Fruit fly (Drosophila melanogaster) whole organism, embryonic: Measurements from ENCODE around the gene CG32483.

ENCODE experiments used
- ATbp ChIP-seq: fragments of 200-800 bp; sonication (Bioruptor generic); optimal IDR thresholded peaks from 2 replicates; lab custom pipeline; 2017; ENCODE audit warnings: missing biosample characterization, mild to moderate bottlenecking, missing genetic modification characterization, missing genetic modification reagents
- C15 ChIP-seq: fragments of 200-800 bp; sonication (Bioruptor generic); IDR thresholded peaks from 3 replicates; pipeline ENCODE4 v1.3.6; 2022; ENCODE audit warnings: missing biosample characterization, missing genetic modification characterization
- CG10431 ChIP-seq: fragments of 200-800 bp; sonication (Bioruptor generic); optimal IDR thresholded peaks from 3 replicates; lab custom pipeline; 2018; ENCODE audit warnings: missing biosample characterization, mild to moderate bottlenecking, missing genetic modification characterization
- CG11504 ChIP-seq: fragments of 200-800 bp; sonication (Bioruptor generic); optimal IDR thresholded peaks from 3 replicates; lab custom pipeline; 2019; ENCODE audit warnings: missing biosample characterization, mild to moderate bottlenecking, missing genetic modification characterization, moderate library complexity
- CG12104 ChIP-seq: fragments of 200-800 bp; sonication (Bioruptor generic); optimal IDR thresholded peaks from 3 replicates; lab custom pipeline; 2016; ENCODE audit warnings: missing biosample characterization, missing genetic modification characterization
- CG12659 ChIP-seq: fragments of 200-800 bp; sonication (Bioruptor generic); optimal IDR thresholded peaks from 3 replicates; lab custom pipeline; 2017; ENCODE audit warnings: mild to moderate bottlenecking, missing biosample characterization, missing genetic modification reagents, missing genetic modification characterization
- CG12744 ChIP-seq: fragments of 200-800 bp; sonication (Bioruptor generic); optimal IDR thresholded peaks from 2 replicates; lab custom pipeline; 2016; ENCODE audit warnings: missing biosample characterization, missing genetic modification characterization
- CG12942 ChIP-seq: fragments of 200-800 bp; sonication (Bioruptor generic); optimal IDR thresholded peaks from 3 replicates; lab custom pipeline; 2016; ENCODE audit warnings: missing biosample characterization, missing genetic modification characterization
- CG13624 ChIP-seq: fragments of 200-800 bp; sonication (Bioruptor generic); optimal IDR thresholded peaks from 2 replicates; lab custom pipeline; 2016; ENCODE audit warnings: missing biosample characterization, missing genetic modification characterization
- CG15269 ChIP-seq: fragments of 200-800 bp; sonication (Bioruptor generic); optimal IDR thresholded peaks from 2 replicates; lab custom pipeline; 2018; ENCODE audit warnings: missing biosample characterization, mild to moderate bottlenecking, missing genetic modification characterization, moderate library complexity
- CG16813 ChIP-seq: fragments of 200-800 bp; sonication (Bioruptor generic); IDR thresholded peaks from 3 replicates; pipeline ENCODE4 v1.3.6; 2022; ENCODE audit warnings: missing biosample characterization, missing genetic modification characterization; ENCODE audit not compliant: partially characterized antibody
- CG17568 ChIP-seq: fragments of 200-800 bp; sonication (Bioruptor generic); optimal IDR thresholded peaks from 2 replicates; lab custom pipeline; 2018; ENCODE audit warnings: missing biosample characterization, mild to moderate bottlenecking, missing genetic modification characterization, moderate library complexity
- CG1832 ChIP-seq: fragments of 200-800 bp; sonication (Bioruptor generic); optimal IDR thresholded peaks from 2 replicates; lab custom pipeline; 2017; ENCODE audit warnings: missing biosample characterization, mild to moderate bottlenecking, missing genetic modification characterization, inconsistent platforms
- CG30020 ChIP-seq: fragments of 200-800 bp; optimal IDR thresholded peaks from 2 replicates; lab custom pipeline; 2019; ENCODE audit warnings: missing biosample characterization, mild to moderate bottlenecking, missing genetic modification characterization, moderate library complexity
- CG3163 ChIP-seq: fragments of 200-800 bp; sonication (Bioruptor generic); optimal IDR thresholded peaks from 3 replicates; lab custom pipeline; 2016; ENCODE audit warnings: missing biosample characterization, missing genetic modification characterization
- CG34376 ChIP-seq: fragments of 200-800 bp; sonication (Bioruptor generic); optimal IDR thresholded peaks from 2 replicates; lab custom pipeline; 2018; ENCODE audit warnings: missing biosample characterization, mild to moderate bottlenecking, missing genetic modification characterization
- CG3847 ChIP-seq: fragments of 200-800 bp; sonication (Bioruptor generic); IDR thresholded peaks from 2 replicates; pipeline ENCODE4 v1.3.6; 2022; ENCODE audit warnings: missing biosample characterization, missing genetic modification characterization
- CG4282 ChIP-seq: fragments of 200-800 bp; sonication (Bioruptor generic); optimal IDR thresholded peaks from 2 replicates; lab custom pipeline; 2016; ENCODE audit warnings: missing biosample characterization, missing genetic modification characterization
- CG4424 ChIP-seq: fragments of 200-800 bp; sonication (Bioruptor generic); optimal IDR thresholded peaks from 3 replicates; lab custom pipeline; 2016; ENCODE audit warnings: missing biosample characterization, missing genetic modification characterization
- CG7556 ChIP-seq: fragments of 200-800 bp; sonication (Bioruptor generic); optimal IDR thresholded peaks from 2 replicates; lab custom pipeline; 2017; ENCODE audit warnings: missing biosample characterization, mild to moderate bottlenecking, missing genetic modification characterization
- CG9817 ChIP-seq: fragments of 200-800 bp; sonication (Bioruptor generic); optimal IDR thresholded peaks from 2 replicates; lab custom pipeline; 2018; ENCODE audit warnings: missing biosample characterization, mild to moderate bottlenecking, missing genetic modification characterization, moderate library complexity
- CTCF ChIP-seq: fragments of 200-800 bp; sonication (Bioruptor generic); optimal IDR thresholded peaks from 2 replicates; lab custom pipeline; 2017; ENCODE audit warnings: missing biosample characterization, mild to moderate bottlenecking, missing genetic modification characterization, moderate library complexity
- Camta ChIP-seq: fragments of 200-800 bp; sonication (Bioruptor generic); optimal IDR thresholded peaks from 2 replicates; lab custom pipeline; 2016; ENCODE audit warnings: missing biosample characterization, missing genetic modification characterization
- Dref ChIP-seq: fragments of 200-800 bp; sonication (Bioruptor generic); IDR thresholded peaks from 2 replicates; pipeline ENCODE4 v1.3.6; 2022; ENCODE audit warnings: missing biosample characterization, missing genetic modification characterization
- E2f1 ChIP-seq: fragments of 200-800 bp; sonication (Bioruptor generic); IDR thresholded peaks from 2 replicates; pipeline ENCODE4 v1.3.6; 2022; ENCODE audit warnings: missing biosample characterization, missing genetic modification characterization
- ERR ChIP-seq: fragments of 200-800 bp; sonication (Bioruptor generic); optimal IDR thresholded peaks from 2 replicates; lab custom pipeline; 2016; ENCODE audit warnings: missing biosample characterization, missing genetic modification characterization
- Hand ChIP-seq: fragments of 200-800 bp; sonication (Bioruptor generic); optimal IDR thresholded peaks from 2 replicates; lab custom pipeline; 2017; ENCODE audit warnings: mild to moderate bottlenecking, missing biosample characterization, missing genetic modification reagents, missing genetic modification characterization
- Jarid2 ChIP-seq: fragments of 200-800 bp; sonication (Bioruptor generic); optimal IDR thresholded peaks from 3 replicates; lab custom pipeline; 2017; ENCODE audit warnings: mild to moderate bottlenecking, missing biosample characterization, missing genetic modification reagents, missing genetic modification characterization
- Lhr ChIP-seq: fragments of 200-800 bp; sonication (Bioruptor generic); optimal IDR thresholded peaks from 3 replicates; lab custom pipeline; 2017; ENCODE audit warnings: mild to moderate bottlenecking, missing biosample characterization, missing genetic modification reagents, missing genetic modification characterization
- Tbp ChIP-seq: fragments of >200 bp; optimal IDR thresholded peaks from 2 replicates; lab custom pipeline; 2018; ENCODE audit warnings: missing biosample characterization, missing genetic modification characterization
- bsh ChIP-seq, 2 experiments: fragments of 200-800 bp; sonication (Bioruptor generic); optimal IDR thresholded peaks; 2 replicates each; lab custom pipeline; 2017 to 2018; ENCODE audit warnings: mild to moderate bottlenecking in 2 of 2, missing biosample characterization in 2 of 2, missing genetic modification characterization in 2 of 2, moderate library complexity in 1 of 2
- caup ChIP-seq: fragments of 200-800 bp; sonication (Bioruptor generic); optimal IDR thresholded peaks from 3 replicates; lab custom pipeline; 2017; ENCODE audit warnings: missing biosample characterization, mild to moderate bottlenecking, missing genetic modification characterization, moderate library complexity; ENCODE audit not compliant: severe bottlenecking
- chif ChIP-seq, 2 experiments: fragments of 200-800 bp; sonication (Bioruptor generic); optimal IDR thresholded peaks; 3 replicates each; lab custom pipeline; 2016; ENCODE audit warnings: missing biosample characterization in 2 of 2, missing genetic modification characterization in 2 of 2
- corto ChIP-seq: fragments of 200-800 bp; sonication (Bioruptor generic); optimal IDR thresholded peaks from 2 replicates; lab custom pipeline; 2016; ENCODE audit warnings: missing biosample characterization, mild to moderate bottlenecking, missing genetic modification characterization, moderate library complexity
- dpn ChIP-seq, 2 experiments: fragments of 200-800 bp; sonication (Bioruptor generic); optimal IDR thresholded peaks; 3 replicates each; lab custom pipeline; 2016; ENCODE audit warnings: missing biosample characterization in 2 of 2, missing genetic modification characterization in 2 of 2
- fd64A ChIP-seq: fragments of 200-800 bp; sonication (Bioruptor generic); optimal IDR thresholded peaks from 3 replicates; lab custom pipeline; 2018; ENCODE audit warnings: missing biosample characterization, mild to moderate bottlenecking, missing genetic modification characterization
- fd96Cb ChIP-seq: fragments of 200-800 bp; sonication (Bioruptor generic); optimal IDR thresholded peaks from 2 replicates; lab custom pipeline; 2018; ENCODE audit warnings: missing biosample characterization, mild to moderate bottlenecking, missing genetic modification characterization, moderate library complexity
- gt ChIP-seq: fragments of 200-800 bp; sonication (Bioruptor generic); IDR thresholded peaks from 2 replicates; pipeline ENCODE4 v1.3.6; 2022; ENCODE audit warnings: missing biosample characterization, missing genetic modification characterization
- jing ChIP-seq: fragments of 200-800 bp; sonication (Bioruptor generic); optimal IDR thresholded peaks from 2 replicates; lab custom pipeline; 2018; ENCODE audit warnings: missing biosample characterization, mild to moderate bottlenecking, missing genetic modification characterization
- knrl ChIP-seq: fragments of 200-800 bp; sonication (Bioruptor generic); IDR thresholded peaks from 3 replicates; pipeline ENCODE4 v1.3.6; 2022; ENCODE audit warnings: missing biosample characterization, missing genetic modification characterization; ENCODE audit not compliant: partially characterized antibody
- lov ChIP-seq, 2 experiments: fragments of 200-800 bp in 1 of 2; fragments of >200 bp in 1 of 2; sonication (Bioruptor generic) in 1 of 2; IDR thresholded peaks in 1 of 2; optimal IDR thresholded peaks in 1 of 2; 2 replicates in 1 of 2; 3 replicates in 1 of 2; pipeline versions ENCODE4 v1.3.6 to Lab custom; 2017 to 2022; ENCODE audit warnings: missing biosample characterization in 1 of 2, missing genetic modification characterization in 1 of 2
- luna ChIP-seq: fragments of 200-800 bp; sonication (Bioruptor generic); optimal IDR thresholded peaks from 2 replicates; lab custom pipeline; 2016; ENCODE audit warnings: missing biosample characterization, missing genetic modification characterization
- peb ChIP-seq: fragments of 200-800 bp; sonication (Bioruptor generic); IDR thresholded peaks from 2 replicates; pipeline ENCODE4 v1.3.6; 2022; ENCODE audit warnings: missing biosample characterization, missing genetic modification characterization
- pzg ChIP-seq: fragments of 200-800 bp; sonication (Bioruptor generic); optimal IDR thresholded peaks from 3 replicates; lab custom pipeline; 2018; ENCODE audit warnings: missing biosample characterization, mild to moderate bottlenecking, missing genetic modification characterization, moderate library complexity
- sens ChIP-seq: fragments of 200-800 bp; sonication (Bioruptor generic); peaks from one replicate; lab custom pipeline; 2016; ENCODE audit warnings: missing biosample characterization, missing genetic modification characterization
- sisA ChIP-seq: fragments of 200-800 bp; sonication (Bioruptor generic); IDR thresholded peaks from 2 replicates; pipeline ENCODE4 v1.3.6; 2022; ENCODE audit warnings: missing biosample characterization, missing genetic modification characterization
- slou ChIP-seq: fragments of 200-800 bp; sonication (Bioruptor generic); optimal IDR thresholded peaks from 3 replicates; lab custom pipeline; 2016; ENCODE audit warnings: missing biosample characterization, missing genetic modification characterization
- sna ChIP-seq: fragments of 200-800 bp; sonication (Bioruptor generic); IDR thresholded peaks from 2 replicates; pipeline ENCODE4 v1.3.6; 2022; ENCODE audit warnings: missing biosample characterization, missing genetic modification characterization; ENCODE audit not compliant: partially characterized antibody
- tio ChIP-seq: fragments of 200-800 bp; sonication (Bioruptor generic); optimal IDR thresholded peaks from 2 replicates; lab custom pipeline; 2017; ENCODE audit warnings: missing biosample characterization, missing genetic modification characterization, inconsistent platforms
- zen2 ChIP-seq: fragments of 200-800 bp; sonication (Bioruptor generic); IDR thresholded peaks from 3 replicates; pipeline ENCODE4 v1.3.6; 2022; ENCODE audit warnings: missing biosample characterization, missing genetic modification characterization; ENCODE audit not compliant: partially characterized antibody

CG32483 gene

DNA sequence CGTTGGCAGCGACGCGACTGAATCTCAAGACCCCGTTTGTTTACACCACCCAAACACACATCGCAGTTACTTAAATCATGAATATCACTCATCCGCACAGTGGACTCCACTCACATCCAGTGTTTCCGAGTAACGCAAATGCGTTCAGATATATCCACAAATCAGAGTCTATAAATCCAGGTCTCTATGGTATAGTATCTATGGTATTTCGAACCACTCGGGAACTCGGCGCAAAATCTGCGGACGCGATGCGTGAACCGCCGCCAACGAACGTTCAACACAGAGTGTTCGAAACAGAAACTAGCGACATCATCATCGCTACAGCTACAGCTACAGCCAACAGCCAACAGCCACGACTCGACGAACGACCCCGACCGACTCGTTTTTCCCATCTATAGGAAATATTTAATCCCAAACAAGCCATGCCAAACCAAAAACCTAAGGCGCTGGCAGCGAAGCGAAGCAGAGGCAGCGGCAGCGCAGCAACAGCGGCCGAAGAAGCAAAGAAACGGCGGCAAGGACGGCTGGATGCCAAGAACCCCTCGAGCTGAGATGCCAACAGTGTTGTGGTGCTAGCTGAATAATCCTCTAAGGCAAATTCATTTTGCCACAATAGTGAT is 9.0 kb upstream of the CG32483 start, which contains the start of gene CG13894 (continued):
- no peak for TF ChIP-seq Dref (GFP tag; lab: Robert Waterston, UW)
- no peak for TF ChIP-seq bsh (GFP tag; optimal IDR thresholded peaks at IDR 0.05; lab: Kevin White, UChicago)
- no peak for TF ChIP-seq ATbp (GFP tag; lab: Kevin White, UChicago)
- no peak for TF ChIP-seq Camta (GFP tag; lab: Kevin White, UChicago)
- TF ChIP-seq jing (GFP tag; lab: Kevin White, UChicago) = no peak
- no peak for TF ChIP-seq gt (GFP tag; lab: Robert Waterston, UW)
- no peak for TF ChIP-seq fd64A (GFP tag; lab: Kevin White, UChicago)
- TF ChIP-seq CG16813 = 0 out of 3 replicates have a peak, but pooled peaks have one; percentile 25
- TF ChIP-seq sens = no peak
- TF ChIP-seq ERR = no peak
- no peak for TF ChIP-seq Hand
- no peak for TF ChIP-seq chif (GFP tag; optimal IDR thresholded peaks at IDR 0.05; lab: Kevin White, UChicago)
- no peak for TF ChIP-seq caup (GFP tag; lab: Kevin White, UChicago)
- no peak for TF ChIP-seq CG12104 (GFP tag; lab: Kevin White, UChicago)
- no peak for TF ChIP-seq CG11504 (tag; lab: Kevin White, UChicago)
- TF ChIP-seq Lhr = no peak
- no peak for TF ChIP-seq fd96Cb
- TF ChIP-seq CG7556 (GFP tag; lab: Kevin White, UChicago) = no peak
- no peak for TF ChIP-seq CG15269 (tag; lab: Kevin White, UChicago)
- TF ChIP-seq knrl (GFP tag; lab: Robert Waterston, UW) = peak; percentile 20; the same call in 1 of the 3 replicates
- no peak for TF ChIP-seq CG12942 (GFP tag; lab: Kevin White, UChicago)
- TF ChIP-seq luna (GFP tag; lab: Kevin White, UChicago) = no peak
- no peak for TF ChIP-seq E2f1 (GFP tag; lab: Robert Waterston, UW)
- no peak; the same call in 1 of the 2 replicates for TF ChIP-seq sna (GFP tag; lab: Robert Waterston, UW)
- no peak for TF ChIP-seq slou (GFP tag; lab: Kevin White, UChicago)
- no peak for TF ChIP-seq CG3847
- TF ChIP-seq peb = no peak
- no peak for TF ChIP-seq CG10431
- TF ChIP-seq corto (GFP tag; lab: Kevin White, UChicago) = no peak
- no peak for TF ChIP-seq Tbp (GFP tag; lab: Kevin White, UChicago)
- no peak for TF ChIP-seq zen2 (GFP tag; lab: Robert Waterston, UW)
- no peak for TF ChIP-seq CG12659 (GFP tag; lab: Kevin White, UChicago)
- no peak for TF ChIP-seq C15 (GFP tag; lab: Robert Waterston, UW)
- peak; percentile 63 for TF ChIP-seq Jarid2 (GFP tag; lab: Kevin White, UChicago)
- TF ChIP-seq CG9817 (tag; lab: Kevin White, UChicago) = no peak
- TF ChIP-seq CG17568 = no peak
- TF ChIP-seq CG4282 (GFP tag; lab: Kevin White, UChicago) = no peak
- no peak for TF ChIP-seq CG12744 (GFP tag; lab: Kevin White, UChicago)
- no peak for TF ChIP-seq CG3163
- no peak for TF ChIP-seq CG1832 (GFP tag; lab: Kevin White, UChicago)
- no peak for TF ChIP-seq CG30020 (tag; lab: Kevin White, UChicago)
- no peak for TF ChIP-seq CG34376 (GFP tag; lab: Kevin White, UChicago)
- TF ChIP-seq lov (optimal IDR thresholded peaks at IDR 0.05; lab: Kevin White, UChicago) = no peak
- TF ChIP-seq lov (GFP tag; IDR thresholded peaks at IDR 0.05; lab: Robert Waterston, UW) = no peak
- peak; percentile 47 for TF ChIP-seq CG13624 (GFP tag; lab: Kevin White, UChicago)
- no peak for TF ChIP-seq CTCF (GFP tag; lab: Kevin White, UChicago)
- no peak for TF ChIP-seq CG4424 (GFP tag; lab: Kevin White, UChicago)
- TF ChIP-seq sisA = no peak
- TF ChIP-seq tio (GFP tag; lab: Kevin White, UChicago) = no peak
- no peak for TF ChIP-seq dpn (GFP tag; optimal IDR thresholded peaks at IDR 0.05; lab: Kevin White, UChicago)
- no peak for TF ChIP-seq pzg (GFP tag; lab: Kevin White, UChicago)
